Worm (Caenorhabditis elegans) whole organism, dauer: ENCODE results near the gene mps-1.

Source experiments
- unc-62 ChIP-seq: sonication (generic microtip); optimal IDR thresholded peaks from 2 replicates; lab custom pipeline; 2017; ENCODE audit warnings: missing biosample characterization, missing genetic modification reagents, missing genetic modification characterization

mps-1 gene

DNA sequence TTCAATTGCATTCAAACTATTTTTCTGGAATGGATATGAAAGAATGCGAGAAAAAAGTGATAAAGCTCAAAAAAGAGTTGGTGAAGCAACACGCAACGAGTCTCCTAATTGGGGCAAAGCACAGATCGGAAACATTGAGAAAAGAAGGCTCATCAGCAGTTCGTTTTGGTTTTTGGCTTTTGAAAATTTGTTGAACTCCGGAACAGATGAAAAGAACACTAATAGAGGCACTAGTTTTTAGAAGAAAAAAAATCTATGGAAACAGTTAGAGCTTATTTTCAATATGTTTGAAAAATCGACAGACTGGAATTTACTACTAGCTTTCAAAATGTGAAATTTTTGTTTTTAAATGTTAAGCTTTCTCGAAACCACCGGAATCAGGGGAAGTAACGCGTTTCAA, 17.7 kb upstream of the mps-1 start:
- TF ChIP-seq unc-62 (GFP tag; lab: Kevin White, UChicago) = no peak

DNA sequence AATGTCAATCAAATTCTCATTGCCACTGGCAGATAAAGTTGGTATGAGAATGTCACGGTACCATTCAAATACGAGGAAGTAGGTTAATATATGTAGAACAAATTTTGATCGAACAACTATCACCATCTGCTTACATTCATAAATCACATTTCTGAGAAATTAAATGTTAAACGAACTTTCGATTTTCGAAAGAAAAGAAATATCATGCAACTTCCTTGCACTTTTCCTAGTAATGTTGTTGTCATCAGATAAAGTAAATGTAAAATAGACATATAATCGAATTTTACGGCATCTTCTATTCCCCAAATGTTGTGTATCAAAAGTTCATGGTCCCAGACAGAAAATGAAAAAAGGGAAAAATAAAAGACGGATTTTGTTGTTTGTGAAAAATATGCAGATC, 17.3 kb upstream of the mps-1 start:
- TF ChIP-seq unc-62 (GFP tag; lab: Kevin White, UChicago) = no peak

DNA sequence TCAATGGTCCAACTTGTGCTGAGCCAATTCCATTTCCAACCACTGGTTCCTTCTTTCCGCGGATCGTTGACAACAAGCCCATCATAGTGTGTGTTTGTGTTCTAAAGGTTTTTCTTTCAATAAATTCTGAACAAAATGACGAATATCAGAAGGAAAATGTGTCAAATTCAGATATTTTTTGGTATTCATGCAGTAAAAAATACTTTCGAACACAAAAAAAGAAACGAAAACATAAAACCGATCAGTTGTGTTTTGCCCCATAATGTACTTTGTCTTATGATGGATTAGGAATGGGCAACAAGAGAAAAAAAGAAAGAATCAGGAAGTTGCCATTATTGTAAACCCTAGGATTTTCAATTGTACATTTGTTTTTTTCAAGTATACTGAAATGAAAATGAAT, 15.0 kb upstream of the mps-1 start, which contains the start of gene glb-10:
Gene glb-10, minus strand, starts transcription at position 101 of the 400 bp plus-strand sequence.
- TF ChIP-seq unc-62 (GFP tag; lab: Kevin White, UChicago) = no peak

DNA sequence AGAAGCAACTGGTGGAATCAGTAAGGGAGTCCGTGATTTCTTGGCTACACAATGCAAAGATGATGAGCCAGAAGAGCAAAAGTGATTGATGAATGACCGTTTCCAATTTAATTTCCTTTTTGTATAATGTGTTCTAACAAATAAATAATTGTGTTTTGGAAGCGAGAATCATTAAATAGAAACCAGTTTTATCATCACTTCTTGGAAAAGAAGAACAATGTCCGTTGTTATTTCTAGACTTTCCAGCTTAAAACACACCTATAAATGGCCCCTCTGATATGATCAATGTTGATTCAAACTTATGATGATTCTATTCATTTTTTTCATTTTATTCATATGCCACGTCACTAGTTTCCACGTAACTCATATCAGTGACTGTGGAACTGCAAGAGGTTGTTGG, 12.0 kb upstream of the mps-1 start, which contains the start of gene C29F5.8:
Gene C29F5.8, plus strand, starts transcription at position 301 of the 400 bp plus-strand sequence.
- no peak for TF ChIP-seq unc-62 (GFP tag; lab: Kevin White, UChicago)

DNA sequence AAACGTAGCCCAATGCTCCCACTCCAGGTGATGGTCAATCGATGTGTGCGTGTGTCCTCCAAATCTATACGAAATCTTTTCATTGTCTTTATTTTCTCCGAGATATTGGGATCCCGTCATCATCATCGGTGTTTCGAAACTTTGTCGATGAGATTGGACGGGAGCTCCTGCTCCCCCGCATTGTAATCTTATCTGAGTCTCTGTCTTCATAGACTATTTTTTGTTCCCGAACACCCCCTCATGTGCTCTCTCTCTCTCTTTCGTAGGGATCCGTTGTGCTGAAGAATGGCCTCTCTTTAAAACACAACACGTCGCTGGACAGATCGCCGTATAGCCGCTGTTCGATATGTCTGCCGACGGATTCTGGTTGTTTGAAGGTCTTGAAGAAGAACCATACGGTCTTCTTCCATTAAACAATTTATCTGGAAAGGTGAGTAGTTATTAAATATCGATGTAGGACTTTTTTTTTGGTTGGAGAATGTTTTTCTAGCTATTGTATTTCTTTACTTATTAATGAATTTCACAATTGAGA, 9.1 kb upstream of the mps-1 start, which contains the start of gene C29F5.1:
Gene C29F5.1, plus strand, starts transcription at position 317 of the 532 bp plus-strand sequence.
- TF ChIP-seq unc-62 (GFP tag; lab: Kevin White, UChicago) = no peak

DNA sequence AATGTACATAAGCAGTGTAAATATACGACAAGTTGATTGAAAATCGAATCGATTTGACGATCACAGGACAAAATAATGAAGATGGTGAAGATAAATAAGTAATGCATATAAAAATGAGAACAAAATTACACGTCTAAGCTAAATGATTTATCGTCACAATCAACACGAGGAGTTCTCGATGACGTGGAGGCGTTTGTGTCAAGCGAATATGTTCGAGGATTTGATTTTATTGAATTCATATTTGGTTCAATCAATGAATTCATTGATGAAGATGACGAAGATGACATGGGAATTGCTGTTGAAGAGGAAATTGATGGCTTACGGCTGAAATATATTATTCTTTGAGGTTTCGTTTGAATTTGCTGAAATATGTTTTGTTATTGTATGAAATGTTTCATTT, 1.6 kb downstream of the mps-1 start, which contains the start of gene nyn-3:
Gene nyn-3, minus strand, starts transcription at position 101 of the 400 bp plus-strand sequence.
- TF ChIP-seq unc-62 (GFP tag; lab: Kevin White, UChicago) = no peak

DNA sequence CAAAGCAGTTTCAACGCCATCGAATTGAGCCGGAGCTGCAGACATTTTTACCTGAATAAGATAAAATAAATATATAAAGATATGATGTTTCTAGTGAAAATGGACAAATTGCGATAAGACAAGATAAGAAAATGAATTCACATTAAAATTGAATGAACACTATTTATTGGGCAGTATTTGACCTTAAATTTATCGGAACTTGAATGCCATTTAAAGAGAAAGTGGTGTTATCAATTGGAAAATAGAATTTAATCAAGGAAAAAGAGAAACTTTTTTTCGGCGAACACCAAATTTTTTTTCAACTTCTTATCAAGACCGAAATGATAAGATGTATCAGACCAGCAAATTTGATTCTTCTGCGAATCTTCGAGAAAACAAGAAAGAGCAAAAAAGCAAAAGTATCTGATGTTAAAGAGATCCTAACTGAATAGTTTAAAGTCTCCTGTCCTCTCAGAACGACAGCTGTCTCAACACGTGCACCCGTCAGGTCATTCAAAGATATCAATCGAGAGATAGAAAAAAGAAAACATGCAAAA, 4.0 kb downstream of the mps-1 start, which contains the start of gene upb-1:
Gene upb-1, minus strand, starts transcription at position 51 of the 536 bp plus-strand sequence.
- TF ChIP-seq unc-62 (GFP tag; lab: Kevin White, UChicago) = no peak

DNA sequence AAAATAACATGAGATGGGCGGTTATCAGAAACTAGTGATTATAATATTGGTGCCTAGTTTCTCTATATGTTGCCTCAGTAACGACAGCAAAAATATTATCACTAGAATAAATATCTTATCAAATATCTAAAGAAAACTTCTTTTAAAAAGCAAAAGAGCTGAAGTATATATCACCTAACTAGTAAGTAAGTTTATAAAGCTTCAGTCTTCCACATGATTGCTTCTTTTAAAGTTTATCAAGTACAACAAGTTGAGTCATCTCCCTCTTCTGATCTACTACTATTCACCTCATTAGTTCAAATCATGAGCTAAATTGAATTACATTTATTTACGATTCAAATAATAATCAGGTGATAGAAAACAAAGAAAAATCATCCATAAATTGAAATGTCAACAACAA, 6.1 kb downstream of the mps-1 start:
- no peak for TF ChIP-seq unc-62 (GFP tag; lab: Kevin White, UChicago)

DNA sequence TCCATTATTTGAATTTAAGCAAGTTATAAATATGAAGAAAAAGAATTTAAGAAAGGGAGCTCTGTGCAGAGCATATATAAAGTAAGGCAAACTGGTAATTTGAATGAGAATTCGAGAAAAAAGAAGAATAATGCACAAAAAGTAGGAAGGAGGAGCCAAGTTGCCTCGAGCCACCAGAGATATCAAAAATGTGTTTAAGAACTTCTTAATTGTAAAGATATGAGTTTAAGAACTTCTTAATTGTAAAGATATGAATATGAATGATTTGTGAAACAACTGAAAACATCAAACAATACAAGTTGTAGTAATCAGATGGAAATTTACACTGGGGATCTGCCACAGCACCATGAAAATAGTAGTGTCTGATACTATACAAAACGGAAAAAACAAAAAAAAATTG, 7.3 kb downstream of the mps-1 start, which contains the start of gene F13H8.6:
Gene F13H8.6, minus strand, starts transcription at position 101 of the 400 bp plus-strand sequence.
- no peak for TF ChIP-seq unc-62 (GFP tag; lab: Kevin White, UChicago)

DNA sequence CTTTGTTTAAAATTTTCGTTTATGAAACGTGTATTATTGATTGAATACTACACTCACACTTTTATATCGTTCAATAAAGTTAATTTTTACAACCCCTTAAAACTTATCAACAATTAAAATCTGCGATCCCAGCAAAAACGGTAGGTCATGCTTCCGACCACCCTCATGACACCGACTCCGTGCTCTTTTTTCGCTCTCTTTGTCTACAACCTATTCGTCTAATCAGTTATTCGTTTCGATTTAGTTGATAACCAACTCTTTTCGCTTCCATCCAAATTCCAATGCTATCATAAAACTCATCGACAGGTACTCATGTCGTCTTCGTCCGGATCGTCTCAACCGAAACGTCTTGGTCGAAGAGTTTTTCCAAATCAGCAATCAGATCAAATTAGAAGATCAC, 11.1 kb downstream of the mps-1 start, which contains the start of gene F13H8.1:
Gene F13H8.1, plus strand, starts transcription at position 311 of the 400 bp plus-strand sequence.
- no peak for TF ChIP-seq unc-62 (GFP tag; lab: Kevin White, UChicago)

DNA sequence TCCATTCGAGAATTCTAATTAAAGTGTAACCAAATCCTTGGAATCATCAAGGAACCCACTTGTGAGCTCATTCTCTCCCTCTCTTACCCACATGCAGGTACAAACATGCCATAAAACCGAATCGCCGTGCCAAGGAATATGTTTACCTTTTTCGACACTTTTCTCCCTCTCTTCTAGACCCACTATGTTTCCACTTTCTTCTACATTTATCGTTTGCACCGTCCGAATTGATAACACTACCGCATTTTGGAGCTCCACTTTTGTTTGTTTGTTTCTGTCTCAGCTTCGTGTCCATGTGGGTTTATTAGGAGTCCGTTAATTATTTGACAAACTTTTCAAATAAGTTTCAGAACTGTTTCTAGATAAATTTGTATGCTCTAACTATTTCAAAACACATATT, 12.3 kb downstream of the mps-1 start:
- no peak for TF ChIP-seq unc-62 (GFP tag; lab: Kevin White, UChicago)

DNA sequence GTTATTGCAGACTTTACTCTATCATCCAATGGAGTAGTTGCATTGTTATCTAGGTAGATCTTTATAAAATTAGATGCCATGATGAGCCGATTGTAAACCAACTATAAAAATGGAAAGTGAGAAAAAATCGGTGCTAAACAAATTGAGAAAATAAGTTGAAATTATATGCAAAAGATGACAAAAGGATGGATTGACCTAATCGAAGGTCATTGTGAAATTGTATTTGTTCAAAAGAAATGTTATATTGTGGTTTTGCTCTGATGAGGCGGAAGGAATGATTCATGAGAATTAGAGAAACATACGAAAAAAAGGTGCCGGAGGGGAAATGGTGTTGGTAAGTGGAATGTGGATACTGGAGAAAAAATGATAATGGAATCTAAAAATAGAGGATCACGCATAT, 13.2 kb downstream of the mps-1 start, which contains the start of gene scly-1:
Gene scly-1, minus strand, starts transcription at position 101 of the 400 bp plus-strand sequence.
- TF ChIP-seq unc-62 (GFP tag; lab: Kevin White, UChicago) = no peak

DNA sequence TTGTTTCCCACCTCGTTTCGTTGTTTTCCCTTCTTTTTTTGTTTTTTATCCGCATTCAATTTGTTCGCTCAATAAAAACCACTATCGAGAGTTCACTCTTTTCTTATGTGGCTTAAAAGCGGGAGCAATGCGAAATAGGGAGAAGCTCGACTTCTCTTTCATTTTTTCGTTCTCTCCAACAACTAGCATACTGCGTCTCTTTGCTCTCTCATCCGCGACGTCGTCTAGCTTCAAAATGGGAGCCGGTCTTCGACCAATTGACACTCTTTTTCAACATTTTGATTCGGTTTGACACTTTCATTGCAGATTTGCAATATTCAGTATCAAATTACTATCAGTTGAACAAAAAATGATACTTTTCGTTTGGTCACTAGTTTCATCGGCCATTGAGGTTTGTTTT, 20.2 kb downstream of the mps-1 start, which contains the start of gene bpl-1:
Gene bpl-1, plus strand, starts transcription at position 301 of the 400 bp plus-strand sequence.
- TF ChIP-seq unc-62 (GFP tag; lab: Kevin White, UChicago) = no peak

DNA sequence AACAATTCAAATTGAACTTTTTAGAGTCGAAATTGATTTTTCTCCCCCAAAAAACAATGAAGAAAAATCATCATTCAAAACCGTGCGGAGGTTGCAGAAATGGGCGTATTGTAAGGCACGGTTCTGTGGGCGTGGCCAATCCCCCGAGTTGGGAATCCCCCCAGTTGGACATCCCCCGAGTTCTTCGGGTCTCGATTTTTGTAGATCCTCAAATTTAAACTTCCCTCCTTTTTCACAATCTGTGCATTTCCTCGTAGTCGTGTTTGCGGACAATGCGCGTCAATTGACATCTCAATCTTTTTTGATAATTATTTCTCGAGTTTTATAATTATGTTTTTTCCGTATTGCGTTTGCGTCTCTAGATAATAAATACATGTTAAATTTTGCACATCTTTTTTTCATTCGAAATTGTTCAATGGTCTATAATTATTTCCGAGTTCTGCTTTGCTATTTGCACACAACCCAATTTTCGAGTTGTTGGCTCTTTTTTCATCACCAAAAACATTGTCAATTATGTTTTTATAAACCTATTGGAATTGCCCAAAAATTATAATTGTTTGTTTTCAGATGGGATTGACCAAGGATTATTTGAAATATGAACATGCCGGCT, 24.3 kb downstream of the mps-1 start, which contains the start of gene F13H8.2:
Gene F13H8.2, plus strand, starts transcription at position 560 of the 610 bp plus-strand sequence.
- no peak for TF ChIP-seq unc-62 (GFP tag; lab: Kevin White, UChicago)

DNA sequence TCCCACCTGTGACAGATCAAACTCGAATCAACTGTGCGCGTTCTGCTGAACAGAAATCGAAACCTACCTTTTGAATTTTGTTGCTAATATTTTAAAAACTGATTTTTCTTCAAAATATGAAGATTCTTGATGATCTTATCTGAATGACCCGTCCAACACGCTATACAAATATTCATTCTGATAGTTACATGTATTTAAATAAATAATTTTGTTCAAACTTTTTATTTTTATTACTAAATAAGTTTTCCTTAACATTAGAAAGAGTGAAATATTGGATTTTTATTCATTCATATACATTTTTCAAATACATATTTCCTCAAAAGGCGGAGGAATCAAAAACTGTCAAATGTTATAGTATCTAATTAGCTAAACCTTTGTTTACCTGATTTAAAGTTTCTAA, 26.2 kb downstream of the mps-1 start, which contains the start of gene F13H8.8:
Gene F13H8.8, minus strand, starts transcription at position 101 of the 400 bp plus-strand sequence.
- TF ChIP-seq unc-62 (GFP tag; lab: Kevin White, UChicago) = no peak

DNA sequence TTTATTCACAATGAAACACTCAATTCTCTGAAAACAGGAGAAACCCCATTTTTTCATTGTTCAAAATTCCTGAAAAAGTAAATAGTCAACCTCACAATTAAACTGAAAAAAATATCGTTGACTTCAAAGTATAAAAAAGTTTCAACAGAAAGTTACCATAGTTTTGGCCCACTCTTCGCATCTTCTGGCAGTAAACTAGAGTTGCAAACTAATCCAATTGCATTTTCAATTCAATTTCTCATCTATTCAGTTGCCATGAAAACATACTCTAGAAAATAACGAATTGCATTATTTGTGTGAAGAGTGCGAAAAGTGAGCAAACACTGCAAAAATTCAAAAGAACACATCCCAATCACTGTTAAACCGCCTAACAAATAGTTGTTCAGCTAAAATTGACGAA, 30.5 kb downstream of the mps-1 start, which contains the start of gene F13H8.3:
Gene F13H8.3, plus strand, starts transcription at position 301 of the 400 bp plus-strand sequence.
- no peak for TF ChIP-seq unc-62 (GFP tag; lab: Kevin White, UChicago)
